Fruit fly (Drosophila melanogaster): ENCODE data around the gene Vha68-1.
A peak's percentile ranks its signal among the peaks of the same experiment; 100 is the strongest.

The Vha68-1 gene

dm6 chr2L:13004059-13004870, at the start of gene Vha68-1, which contains the start of gene mTor:
Gene Vha68-1 (minus strand): TSS chr2L:13004107.
Gene mTor (plus strand): TSS chr2L:13004480.
- TF ChIP-seq CG17801 (GFP tag; optimal IDR thresholded peaks at IDR 0.05; ENCODE audit: partially characterized antibody) = peak; percentile 53

dm6 chr2L:13049136-13049535, 45.2 kb upstream of the Vha68-1 start:
- TF ChIP-seq CG17801 (GFP tag; optimal IDR thresholded peaks at IDR 0.05; ENCODE audit: partially characterized antibody) = no peak

- TF ChIP-seq CG17801 (GFP tag; optimal IDR thresholded peaks at IDR 0.05; ENCODE audit: partially characterized antibody) = no peak
These were observed 42.0 kb upstream of the Vha68-1 start for dm6 chr2L:13045924-13046323.

dm6 chr2L:13044135-13044534, 40.2 kb upstream of the Vha68-1 start:
- TF ChIP-seq CG17801 (GFP tag; optimal IDR thresholded peaks at IDR 0.05; ENCODE audit: partially characterized antibody) = no peak

dm6 chr2L:13042405-13042804, 38.5 kb upstream of the Vha68-1 start:
- TF ChIP-seq CG17801 (GFP tag; optimal IDR thresholded peaks at IDR 0.05; ENCODE audit: partially characterized antibody) = no peak

- no peak for TF ChIP-seq CG17801 (GFP tag; optimal IDR thresholded peaks at IDR 0.05; ENCODE audit: partially characterized antibody)
These were observed 31.8 kb upstream of the Vha68-1 start for dm6 chr2L:13035687-13036185.

dm6 chr2L:13028923-13029322, 25.0 kb upstream of the Vha68-1 start:
- TF ChIP-seq CG17801 (GFP tag; optimal IDR thresholded peaks at IDR 0.05; ENCODE audit: partially characterized antibody) = no peak

- no peak for TF ChIP-seq CG17801 (GFP tag; optimal IDR thresholded peaks at IDR 0.05; ENCODE audit: partially characterized antibody)
These were observed 17.3 kb upstream of the Vha68-1 start, which contains the start of gene CG9933 for dm6 chr2L:13021020-13021781. Gene CG9933 (minus strand): TSS chr2L:13021312.

- peak; percentile 33 for TF ChIP-seq CG17801 (GFP tag; optimal IDR thresholded peaks at IDR 0.05; ENCODE audit: partially characterized antibody)
These were observed 15.1 kb upstream of the Vha68-1 start, which contains the start of gene Ube4B for dm6 chr2L:13018992-13019484. Gene Ube4B (minus strand): TSS chr2L:13019434.

- no peak for TF ChIP-seq CG17801 (GFP tag; optimal IDR thresholded peaks at IDR 0.05; ENCODE audit: partially characterized antibody)
These were observed 10.3 kb upstream of the Vha68-1 start for dm6 chr2L:13014038-13014790.

dm6 chr2L:13005304-13005703, 1.4 kb upstream of the Vha68-1 start:
- no peak for TF ChIP-seq CG17801 (GFP tag; optimal IDR thresholded peaks at IDR 0.05; ENCODE audit: partially characterized antibody)

- TF ChIP-seq CG17801 (GFP tag; optimal IDR thresholded peaks at IDR 0.05; ENCODE audit: partially characterized antibody) = no peak
These were observed 248 bp downstream of the Vha68-1 start for dm6 chr2L:13003659-13004058.

- TF ChIP-seq CG17801 (GFP tag; optimal IDR thresholded peaks at IDR 0.05; ENCODE audit: partially characterized antibody) = peak; percentile 1
These were observed 3.4 kb downstream of the Vha68-1 start, which contains the start of gene Yip1d1 for dm6 chr2L:13000393-13001001. Gene Yip1d1 (minus strand): TSS chr2L:13000635.

- TF ChIP-seq CG17801 (GFP tag; optimal IDR thresholded peaks at IDR 0.05; ENCODE audit: partially characterized antibody) = no peak
These were observed 18.9 kb downstream of the Vha68-1 start for dm6 chr2L:12985043-12985442.
